Worm (Caenorhabditis elegans): ENCODE results near the gene cyp-25A2.
A peak's percentile ranks its signal among the peaks of the same experiment; 100 is the strongest.

DNA sequence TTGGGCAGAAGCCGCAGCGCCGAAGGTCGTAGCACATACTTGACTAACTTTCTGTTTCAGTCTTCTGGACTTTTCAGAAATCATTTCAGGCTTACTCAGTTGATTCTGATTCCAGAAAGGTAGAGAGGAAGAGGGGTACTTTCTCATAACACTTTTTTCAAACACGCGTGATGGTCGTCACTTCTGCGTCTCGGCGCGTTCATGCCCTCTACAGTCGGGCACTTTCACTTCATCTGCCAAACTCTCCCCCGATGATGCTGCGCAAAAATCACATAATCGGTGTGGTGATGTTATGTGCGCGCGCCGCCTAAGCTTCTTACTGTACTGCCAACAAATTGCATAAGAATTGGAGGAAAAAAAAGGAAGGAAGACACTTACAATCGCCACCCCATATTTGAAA lies 27.4 kb upstream of the cyp-25A2 start:
- TF ChIP-seq lin-14 (GFP tag; optimal IDR thresholded peaks at IDR 0.05): peak; percentile 50
- TF ChIP-seq ama-1 (optimal IDR thresholded peaks at IDR 0.05): no peak
- TF ChIP-seq unc-86 (tag; optimal IDR thresholded peaks at IDR 0.05): no peak
- peak; percentile 4 for TF ChIP-seq nhr-20 (tag; optimal IDR thresholded peaks at IDR 0.05)
- no peak for TF ChIP-seq ztf-4 (tag; optimal IDR thresholded peaks at IDR 0.05)
- TF ChIP-seq unc-62 (GFP tag; optimal IDR thresholded peaks at IDR 0.05): no peak
- TF ChIP-seq fkh-10 (GFP tag; optimal IDR thresholded peaks at IDR 0.05): no peak
- TF ChIP-seq ceh-82 (tag; optimal IDR thresholded peaks at IDR 0.05): no peak
- TF ChIP-seq lin-39 (tag; optimal IDR thresholded peaks at IDR 0.05): no peak
- TF ChIP-seq nhr-77 (tag; optimal IDR thresholded peaks at IDR 0.05): no peak
- no peak for TF ChIP-seq elt-2 (tag; optimal IDR thresholded peaks at IDR 0.05)
- TF ChIP-seq lin-15B (tag; optimal IDR thresholded peaks at IDR 0.05): no peak
- TF ChIP-seq skn-1 (tag; optimal IDR thresholded peaks at IDR 0.05): no peak
- TF ChIP-seq mdl-1 (tag; optimal IDR thresholded peaks at IDR 0.05): no peak
